Fruit fly (Drosophila melanogaster) whole organism, embryonic: ENCODE results near the gene CG5921.

Experiments
- Ada2b ChIP-seq: fragments of 200-800 bp; sonication (Bioruptor generic); IDR thresholded peaks from 2 replicates; pipeline ENCODE4 v1.3.6; 2022; ENCODE audit warnings: missing biosample characterization, missing genetic modification characterization
- Blimp-1 ChIP-seq: fragments of 200-800 bp; sonication (Bioruptor generic); optimal IDR thresholded peaks from 3 replicates; lab custom pipeline; 2018; ENCODE audit warnings: missing biosample characterization, missing genetic modification characterization, mild to moderate bottlenecking, moderate library complexity, missing genetic modification reagents
- CG1024 ChIP-seq: fragments of 200-800 bp; sonication (Bioruptor generic); IDR thresholded peaks from 2 replicates; pipeline ENCODE4 v1.3.6; 2022; ENCODE audit warnings: missing biosample characterization, missing genetic modification characterization
- CG10431 ChIP-seq: fragments of 200-800 bp; sonication (Bioruptor generic); optimal IDR thresholded peaks from 3 replicates; lab custom pipeline; 2018; ENCODE audit warnings: missing biosample characterization, mild to moderate bottlenecking, missing genetic modification characterization
- CG10654 ChIP-seq: fragments of 200-800 bp; sonication (Bioruptor generic); optimal IDR thresholded peaks from 2 replicates; lab custom pipeline; 2016; ENCODE audit warnings: missing biosample characterization, missing genetic modification characterization
- CG12769 ChIP-seq: fragments of 200-800 bp; sonication (Bioruptor generic); optimal IDR thresholded peaks from 2 replicates; lab custom pipeline; 2019; ENCODE audit warnings: missing biosample characterization, mild to moderate bottlenecking, missing genetic modification characterization, moderate library complexity
- CG13123 ChIP-seq: fragments of 200-800 bp; sonication (Bioruptor generic); optimal IDR thresholded peaks from 2 replicates; lab custom pipeline; 2016; ENCODE audit warnings: missing biosample characterization, missing genetic modification characterization
- CG13894 ChIP-seq: fragments of 200-800 bp; sonication (Bioruptor generic); optimal IDR thresholded peaks from 3 replicates; lab custom pipeline; 2018; ENCODE audit warnings: missing biosample characterization, mild to moderate bottlenecking, missing genetic modification characterization, moderate library complexity
- CG1602 ChIP-seq: fragments of 200-800 bp; sonication (Bioruptor generic); optimal IDR thresholded peaks from 3 replicates; lab custom pipeline; 2016; ENCODE audit warnings: missing biosample characterization, missing genetic modification characterization
- CG17361 ChIP-seq: fragments of 200-800 bp; sonication (Bioruptor generic); IDR thresholded peaks from 3 replicates; pipeline ENCODE4 v1.3.6; 2022; ENCODE audit warnings: missing biosample characterization, missing genetic modification characterization
- CG18011 ChIP-seq: fragments of 200-800 bp; sonication (Bioruptor generic); optimal IDR thresholded peaks from 2 replicates; lab custom pipeline; 2017; ENCODE audit warnings: missing biosample characterization, missing genetic modification characterization, mild to moderate bottlenecking, moderate library complexity, missing genotype
- CG1832 ChIP-seq: fragments of 200-800 bp; sonication (Bioruptor generic); optimal IDR thresholded peaks from 2 replicates; lab custom pipeline; 2017; ENCODE audit warnings: missing biosample characterization, mild to moderate bottlenecking, missing genetic modification characterization, inconsistent platforms
- CG30403 ChIP-seq: fragments of 200-800 bp; sonication (Bioruptor generic); optimal IDR thresholded peaks from 3 replicates; lab custom pipeline; 2016; ENCODE audit warnings: missing biosample characterization, missing genetic modification characterization
- CG3065 ChIP-seq: fragments of 200-800 bp; sonication (Bioruptor generic); optimal IDR thresholded peaks from 2 replicates; lab custom pipeline; 2016; ENCODE audit warnings: missing biosample characterization, missing genetic modification characterization
- CG32767 ChIP-seq: fragments of 200-800 bp; sonication (Bioruptor generic); IDR thresholded peaks from 2 replicates; pipeline ENCODE4 v1.3.6; 2022; ENCODE audit warnings: missing biosample characterization, missing genetic modification characterization
- CG3281 ChIP-seq: fragments of 200-800 bp; sonication (Bioruptor generic); optimal IDR thresholded peaks from 3 replicates; lab custom pipeline; 2017; ENCODE audit warnings: missing biosample characterization, mild to moderate bottlenecking, missing genetic modification characterization
- CG33557 ChIP-seq: fragments of 200-800 bp; sonication (Bioruptor generic); optimal IDR thresholded peaks from 2 replicates; lab custom pipeline; 2019; ENCODE audit warnings: missing biosample characterization, mild to moderate bottlenecking, missing genetic modification characterization, moderate library complexity
- CG4730 ChIP-seq: fragments of 200-800 bp; sonication (Bioruptor generic); IDR thresholded peaks from 2 replicates; pipeline ENCODE4 v1.3.6; 2022; ENCODE audit warnings: missing biosample characterization, missing genetic modification characterization
- CG7987 ChIP-seq: fragments of 200-800 bp; sonication (Bioruptor generic); optimal IDR thresholded peaks from 2 replicates; lab custom pipeline; 2018; ENCODE audit warnings: missing biosample characterization, mild to moderate bottlenecking, missing genetic modification characterization, moderate library complexity
- CG8388 ChIP-seq: fragments of 200-800 bp; sonication (Bioruptor generic); optimal IDR thresholded peaks from 2 replicates; lab custom pipeline; 2019; ENCODE audit warnings: missing biosample characterization, mild to moderate bottlenecking, missing genetic modification characterization, moderate library complexity
- CG8478 ChIP-seq: fragments of >200 bp; optimal IDR thresholded peaks from 2 replicates; lab custom pipeline; 2018
- CG9437 ChIP-seq: fragments of 200-800 bp; sonication (Bioruptor generic); optimal IDR thresholded peaks from 2 replicates; lab custom pipeline; 2018; ENCODE audit warnings: missing biosample characterization, mild to moderate bottlenecking, missing genetic modification characterization
- CG9609 ChIP-seq: fragments of 200-800 bp; sonication (Bioruptor generic); optimal IDR thresholded peaks from 3 replicates; lab custom pipeline; 2016; ENCODE audit warnings: missing biosample characterization, missing genetic modification characterization
- CTCF ChIP-seq: fragments of 200-800 bp; sonication (Bioruptor generic); optimal IDR thresholded peaks from 2 replicates; lab custom pipeline; 2017; ENCODE audit warnings: missing biosample characterization, mild to moderate bottlenecking, missing genetic modification characterization, moderate library complexity
- Dad ChIP-seq: fragments of 200-800 bp; sonication (Bioruptor generic); optimal IDR thresholded peaks from 3 replicates; lab custom pipeline; 2016; ENCODE audit warnings: missing biosample characterization, missing genetic modification characterization
- Dll ChIP-seq: fragments of 200-800 bp; sonication (Bioruptor generic); IDR thresholded peaks from 4 replicates; pipeline ENCODE4 v1.3.6; 2022; ENCODE audit warnings: missing biosample characterization, missing genetic modification characterization; ENCODE audit not compliant: partially characterized antibody
- ERR ChIP-seq: fragments of 200-800 bp; sonication (Bioruptor generic); optimal IDR thresholded peaks from 2 replicates; lab custom pipeline; 2016; ENCODE audit warnings: missing biosample characterization, missing genetic modification characterization
- Eip74EF ChIP-seq, 2 experiments: fragments of 200-800 bp in 1 of 2; fragments of >200 bp in 1 of 2; sonication (Bioruptor generic) in 1 of 2; optimal IDR thresholded peaks; 2 replicates each; lab custom pipeline; 2017 to 2019; ENCODE audit warnings: missing biosample characterization in 2 of 2, missing genetic modification characterization in 2 of 2, mild to moderate bottlenecking in 1 of 2, moderate library complexity in 1 of 2
- Ets65A ChIP-seq: fragments of 200-800 bp; sonication (Bioruptor generic); peaks from one replicate; lab custom pipeline; 2016; ENCODE audit warnings: missing biosample characterization, missing genetic modification characterization
- H15 ChIP-seq: fragments of 200-800 bp; sonication (Bioruptor generic); IDR thresholded peaks from 3 replicates; pipeline ENCODE4 v1.3.6; 2022; ENCODE audit warnings: missing biosample characterization, missing genetic modification characterization
- H2.0 ChIP-seq: fragments of 200-800 bp; sonication (Bioruptor generic); IDR thresholded peaks from 2 replicates; pipeline ENCODE4 v1.3.6; 2022; ENCODE audit warnings: missing biosample characterization, missing genetic modification characterization
- Hmx ChIP-seq: fragments of 200-800 bp; sonication (Bioruptor generic); optimal IDR thresholded peaks from 2 replicates; lab custom pipeline; 2016; ENCODE audit warnings: missing biosample characterization, missing genetic modification characterization
- Myb ChIP-seq: fragments of 200-800 bp; sonication (Bioruptor generic); optimal IDR thresholded peaks from 2 replicates; lab custom pipeline; 2016; ENCODE audit warnings: missing biosample characterization, missing genetic modification characterization
- Optix ChIP-seq: fragments of 200-800 bp; sonication (Bioruptor generic); IDR thresholded peaks from 3 replicates; pipeline ENCODE4 v1.3.6; 2022; ENCODE audit warnings: missing biosample characterization, missing genetic modification characterization
- Tbp ChIP-seq: fragments of >200 bp; optimal IDR thresholded peaks from 2 replicates; lab custom pipeline; 2018; ENCODE audit warnings: missing biosample characterization, missing genetic modification characterization
- cad ChIP-seq: fragments of >200 bp; optimal IDR thresholded peaks from 2 replicates; lab custom pipeline; 2017; ENCODE audit warnings: missing biosample characterization, missing genetic modification characterization
- caup ChIP-seq: fragments of 200-800 bp; sonication (Bioruptor generic); optimal IDR thresholded peaks from 3 replicates; lab custom pipeline; 2017; ENCODE audit warnings: missing biosample characterization, mild to moderate bottlenecking, missing genetic modification characterization, moderate library complexity; ENCODE audit not compliant: severe bottlenecking
- crol ChIP-seq: fragments of 200-800 bp; sonication (Bioruptor generic); IDR thresholded peaks from 2 replicates; pipeline ENCODE4 v1.3.6; 2022; ENCODE audit warnings: missing biosample characterization, missing genetic modification characterization
- fru ChIP-seq: fragments of >200 bp; optimal IDR thresholded peaks from 2 replicates; lab custom pipeline; 2017
- gem ChIP-seq: fragments of 200-800 bp; sonication (Bioruptor generic); optimal IDR thresholded peaks from 2 replicates; lab custom pipeline; 2019; ENCODE audit warnings: missing biosample characterization, mild to moderate bottlenecking, missing genetic modification characterization, moderate library complexity
- grn ChIP-seq: fragments of 200-800 bp; sonication (Bioruptor generic); optimal IDR thresholded peaks from 3 replicates; lab custom pipeline; 2017; ENCODE audit warnings: missing biosample characterization, missing genetic modification characterization
- jigr1 ChIP-seq: fragments of 200-800 bp; sonication (Bioruptor generic); IDR thresholded peaks from 3 replicates; pipeline ENCODE4 v1.3.6; 2022; ENCODE audit warnings: missing biosample characterization, missing genetic modification characterization
- jing ChIP-seq: fragments of 200-800 bp; sonication (Bioruptor generic); optimal IDR thresholded peaks from 2 replicates; lab custom pipeline; 2018; ENCODE audit warnings: missing biosample characterization, mild to moderate bottlenecking, missing genetic modification characterization
- mld ChIP-seq: fragments of 200-800 bp; sonication (Bioruptor generic); IDR thresholded peaks from 3 replicates; pipeline ENCODE4 v1.3.6; 2022; ENCODE audit warnings: missing biosample characterization, missing genetic modification characterization; ENCODE audit not compliant: partially characterized antibody
- org-1 ChIP-seq: fragments of 200-800 bp; sonication (Bioruptor generic); optimal IDR thresholded peaks from 2 replicates; lab custom pipeline; 2017; ENCODE audit warnings: missing biosample characterization, missing genetic modification characterization
- pan ChIP-seq, 4 experiments: fragments of >200 bp in 3 of 4; fragments of 200-800 bp in 1 of 4; sonication (Bioruptor generic) in 1 of 4; optimal IDR thresholded peaks in 3 of 4; IDR thresholded peaks in 1 of 4; 2 replicates each; pipeline versions ENCODE4 v1.3.6 to Lab custom; 2017 to 2022; ENCODE audit warnings: missing biosample characterization in 2 of 4, missing genetic modification characterization in 2 of 4, mixed read lengths in 1 of 4
- pho ChIP-seq: fragments of 200-800 bp; sonication (Bioruptor generic); optimal IDR thresholded peaks from 2 replicates; lab custom pipeline; 2016; ENCODE audit warnings: missing biosample characterization, missing genetic modification characterization
- sug ChIP-seq: fragments of 200-800 bp; optimal IDR thresholded peaks from 2 replicates; lab custom pipeline; 2019; ENCODE audit warnings: missing biosample characterization, mild to moderate bottlenecking, missing genetic modification characterization, moderate library complexity
- tgo ChIP-seq: fragments of 200-800 bp; sonication (Bioruptor generic); IDR thresholded peaks from 3 replicates; pipeline ENCODE4 v1.3.6; 2022; ENCODE audit warnings: missing biosample characterization, missing genetic modification characterization
- vnd ChIP-seq: fragments of 200-800 bp; sonication (Bioruptor generic); IDR thresholded peaks from 3 replicates; pipeline ENCODE4 v1.3.6; 2022; ENCODE audit warnings: missing biosample characterization, missing genetic modification characterization; ENCODE audit not compliant: partially characterized antibody

CG5921 gene

DNA sequence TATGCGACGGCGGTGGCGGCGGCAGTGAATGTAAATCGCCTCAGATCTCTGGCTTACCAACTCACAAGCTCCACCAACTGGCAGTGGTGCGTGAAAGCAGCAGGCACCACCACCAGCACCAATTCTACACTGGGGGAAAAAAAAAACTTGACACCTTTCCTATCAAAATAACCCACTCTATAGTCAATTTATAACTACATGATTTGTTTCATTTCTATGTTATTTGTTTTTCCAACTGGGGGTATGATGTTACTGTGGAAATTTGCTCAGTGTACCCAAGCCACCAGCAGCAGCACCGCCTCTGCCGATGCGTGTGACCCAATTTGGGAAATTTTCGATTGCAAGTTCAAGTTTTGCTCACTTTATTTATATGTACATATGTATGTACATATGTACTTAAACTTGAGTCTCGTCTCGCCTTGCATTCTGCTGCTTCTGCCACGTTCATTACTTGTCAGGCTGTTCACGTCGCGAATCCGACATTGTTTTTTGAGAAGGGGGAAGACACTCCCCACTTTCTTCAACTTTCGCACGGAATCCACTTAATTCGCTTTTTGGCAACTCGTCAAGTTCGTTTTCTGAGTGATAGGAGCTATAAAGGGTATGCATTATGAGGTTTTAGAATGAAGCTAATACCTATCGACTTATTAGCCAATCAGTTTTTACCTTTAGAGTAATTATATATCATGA lies 8.7 kb downstream of the CG5921 start (continued):
- TF ChIP-seq caup (no peak), CG1024 (GFP tag; lab: Robert Waterston, UW) (0 out of 2 replicates have a peak, but pooled peaks have one; percentile 18), fru (lab: Kevin White, UChicago) (no peak), crol (GFP tag; lab: Robert Waterston, UW) (no peak), Optix (GFP tag; lab: Robert Waterston, UW) (0 out of 3 replicates have a peak, but pooled peaks have one; percentile 42), CG3065 (GFP tag; lab: Kevin White, UChicago) (no peak), Ada2b (GFP tag; lab: Robert Waterston, UW) (no peak), CG33557 (GFP tag; lab: Kevin White, UChicago) (no peak), CG1602 (GFP tag; lab: Kevin White, UChicago) (peak; percentile 18), CG30403 (GFP tag; lab: Kevin White, UChicago) (peak; percentile 17), pan (optimal IDR thresholded peaks at IDR 0.05; lab: Kevin White, UChicago) (no peak), pan (GFP tag; optimal IDR thresholded peaks at IDR 0.05 in 1 of 2, IDR thresholded peaks at IDR 0.05 in 1 of 2) (peak in 1 of 2 experiments; percentile 43), CG8478 (lab: Kevin White, UChicago) (no peak), H2.0 (GFP tag; lab: Robert Waterston, UW) (peak; percentile 41; the same call in 1 of the 2 replicates), CG10431 (GFP tag; lab: Kevin White, UChicago) (no peak), CG32767 (GFP tag; lab: Robert Waterston, UW) (no peak), tgo (GFP tag; lab: Robert Waterston, UW) (0 out of 3 replicates have a peak, but pooled peaks have one; percentile 16), CG18011 (GFP tag; lab: Kevin White, UChicago) (no peak), Ets65A (peak; percentile 43), Dll (no peak), pho (GFP tag; lab: Kevin White, UChicago) (no peak), CG9437 (GFP tag; lab: Kevin White, UChicago) (no peak), CG13894 (tag; lab: Kevin White, UChicago) (no peak), CG8388 (peak; percentile 20), H15 (GFP tag; lab: Robert Waterston, UW) (peak; percentile 59; the same call in 2 of the 3 replicates), Blimp-1 (GFP tag; lab: Kevin White, UChicago) (peak; percentile 54), CTCF (no peak), jigr1 (GFP tag; lab: Robert Waterston, UW) (no peak), CG13123 (no peak)
- TF ChIP-seq, all 482 proteins: peak for 91

DNA sequence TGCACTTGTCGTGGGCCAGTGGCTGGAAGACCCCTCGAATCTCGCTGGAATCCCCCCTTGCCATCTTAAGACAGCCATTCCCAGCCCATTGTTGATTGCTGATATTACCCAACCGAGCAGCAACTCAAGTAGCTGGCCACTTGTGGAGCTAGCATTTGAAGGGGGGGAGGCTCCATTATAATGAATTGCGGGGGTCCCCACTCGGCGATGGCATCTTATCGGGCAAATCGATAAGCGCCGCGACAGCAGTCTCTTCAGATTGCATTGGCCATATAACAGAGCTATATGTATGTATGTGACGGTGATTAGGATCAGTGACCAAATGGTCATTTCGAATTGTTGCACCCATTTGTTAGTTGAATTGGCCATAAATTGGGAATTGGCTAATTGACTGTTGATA lies 11.5 kb downstream of the CG5921 start:
- TF ChIP-seq org-1 (no peak), Hmx (GFP tag; lab: Kevin White, UChicago) (no peak), CG1832 (GFP tag; lab: Kevin White, UChicago) (no peak), gem (no peak), mld (GFP tag; lab: Robert Waterston, UW) (no peak), Tbp (GFP tag; lab: Kevin White, UChicago) (no peak), CG3281 (no peak), vnd (GFP tag; lab: Robert Waterston, UW) (0 out of 3 replicates have a peak, but pooled peaks have one; percentile 34), jing (GFP tag; lab: Kevin White, UChicago) (no peak), cad (GFP tag; lab: Kevin White, UChicago) (no peak), sug (tag; lab: Kevin White, UChicago) (peak; percentile 91), grn (GFP tag; lab: Kevin White, UChicago) (peak; percentile 91), CG1024 (GFP tag; lab: Robert Waterston, UW) (no peak), Blimp-1 (GFP tag; lab: Kevin White, UChicago) (no peak), CG12769 (tag; lab: Kevin White, UChicago) (no peak), CG17361 (no peak), ERR (GFP tag; lab: Kevin White, UChicago) (no peak), crol (GFP tag; lab: Robert Waterston, UW) (peak; percentile 34; the same call in 1 of the 2 replicates), CG9609 (GFP tag; lab: Kevin White, UChicago) (no peak), Myb (GFP tag; lab: Kevin White, UChicago) (no peak), Eip74EF (GFP tag; optimal IDR thresholded peaks at IDR 0.05; lab: Kevin White, UChicago) (no peak), CG10654 (GFP tag; lab: Kevin White, UChicago) (no peak), CG7987 (GFP tag; lab: Kevin White, UChicago) (no peak), Dad (GFP tag; lab: Kevin White, UChicago) (no peak), CG4730 (GFP tag; lab: Robert Waterston, UW) (no peak)
